Fruit fly (Drosophila melanogaster): ENCODE results near the gene shv.

The shv gene

dm6 chr2L:435311-435806 lies 17.5 kb upstream of the shv start:
- TF ChIP-seq pdm3 (GFP tag; optimal IDR thresholded peaks at IDR 0.05) (peak; percentile 35), cyc (GFP tag; optimal IDR thresholded peaks at IDR 0.05) (no peak), Met (GFP tag; optimal IDR thresholded peaks at IDR 0.05) (peak; percentile 37), salr (GFP tag; optimal IDR thresholded peaks at IDR 0.05) (peak in 1 of 2 experiments; percentile 19), CG7368 (GFP tag; optimal IDR thresholded peaks at IDR 0.05) (no peak), CG10631 (GFP tag; optimal IDR thresholded peaks at IDR 0.05) (peak; percentile 44), CG6792 (GFP tag; optimal IDR thresholded peaks at IDR 0.05) (peak; percentile 41), fd85E (GFP tag; optimal IDR thresholded peaks at IDR 0.05) (no peak), CG6854 (GFP tag; optimal IDR thresholded peaks at IDR 0.05) (no peak), spab (GFP tag; optimal IDR thresholded peaks at IDR 0.05) (peak; percentile 2), CG6808 (GFP tag; optimal IDR thresholded peaks at IDR 0.05) (peak; percentile 37), Sox102F (GFP tag; optimal IDR thresholded peaks at IDR 0.05) (peak; percentile 1), Sox15 (GFP tag; optimal IDR thresholded peaks at IDR 0.05) (no peak), Eip75B (GFP tag; optimal IDR thresholded peaks at IDR 0.05) (peak; percentile 4), CG11902 (GFP tag; optimal IDR thresholded peaks at IDR 0.05) (no peak), CG11294 (GFP tag; IDR thresholded peaks at IDR 0.05) (peak; percentile 35), net (GFP tag; optimal IDR thresholded peaks at IDR 0.05) (peak; percentile 39), CG9139 (GFP tag; optimal IDR thresholded peaks at IDR 0.05) (no peak), CG15336 (GFP tag; IDR thresholded peaks at IDR 0.05) (peak; percentile 92), fd59A (GFP tag; optimal IDR thresholded peaks at IDR 0.05) (no peak), Ets21C (GFP tag; optimal IDR thresholded peaks at IDR 0.05) (no peak), acj6 (GFP tag; optimal IDR thresholded peaks at IDR 0.05) (peak; percentile 61), lz (GFP tag; optimal IDR thresholded peaks at IDR 0.05) (no peak), CG3919 (GFP tag; optimal IDR thresholded peaks at IDR 0.05) (peak; percentile 59), dsx (GFP tag; optimal IDR thresholded peaks at IDR 0.05; ENCODE audit: poor library complexity, severe bottlenecking) (no peak), Ets96B (tag; optimal IDR thresholded peaks at IDR 0.05) (no peak), CG8632 (GFP tag; optimal IDR thresholded peaks at IDR 0.05) (peak; percentile 34), Hr4 (GFP tag; optimal IDR thresholded peaks at IDR 0.05) (peak; percentile 71), Lpt (GFP tag; optimal IDR thresholded peaks at IDR 0.05) (peak; percentile 56), OdsH (GFP tag; optimal IDR thresholded peaks at IDR 0.05) (peak; percentile 65), CG8119 (GFP tag; IDR thresholded peaks at IDR 0.05) (peak; percentile 84), Hr38 (GFP tag; optimal IDR thresholded peaks at IDR 0.05) (no peak), CG6276 (GFP tag; optimal IDR thresholded peaks at IDR 0.05) (peak; percentile 60), CG31627 (GFP tag; optimal IDR thresholded peaks at IDR 0.05) (peak; percentile 6), Smox (GFP tag; optimal IDR thresholded peaks at IDR 0.05) (no peak), CG10669 (GFP tag; optimal IDR thresholded peaks at IDR 0.05) (peak; percentile 25), CG4318 (GFP tag; optimal IDR thresholded peaks at IDR 0.05) (peak; percentile 46), CG8319 (GFP tag; optimal IDR thresholded peaks at IDR 0.05) (peak; percentile 34), Sox14 (GFP tag; optimal IDR thresholded peaks at IDR 0.05) (peak; percentile 11), fkh (GFP tag; optimal IDR thresholded peaks at IDR 0.05) (no peak), CG34406 (GFP tag; optimal IDR thresholded peaks at IDR 0.05) (peak; percentile 46), CG32006 (GFP tag; optimal IDR thresholded peaks at IDR 0.05) (peak; percentile 83), Blimp-1 (GFP tag; optimal IDR thresholded peaks at IDR 0.05) (no peak), Eip78C (GFP tag) (peak; percentile 82), achi (GFP tag; optimal IDR thresholded peaks at IDR 0.05) (peak; percentile 73), svp (GFP tag) (peak; percentile 79), vri (GFP tag; optimal IDR thresholded peaks at IDR 0.05) (no peak), Hr39 (GFP tag; optimal IDR thresholded peaks at IDR 0.05) (no peak), eg (GFP tag; IDR thresholded peaks at IDR 0.05) (peak; percentile 87), topi (GFP tag; optimal IDR thresholded peaks at IDR 0.05) (peak; percentile 25), ss (GFP tag; optimal IDR thresholded peaks at IDR 0.05) (peak in 1 of 2 experiments; percentile 1), CG11762 (GFP tag; optimal IDR thresholded peaks at IDR 0.05; ENCODE audit: insufficient read depth) (peak; percentile 31)

All from whole organism, prepupa.